Worm (Caenorhabditis elegans) whole organism, L3 larva: ENCODE results near the gene C02F5.2.

Experiments
- ZK546.5 ChIP-seq: sonication (generic microtip); optimal IDR thresholded peaks from 2 replicates; lab custom pipeline; 2017; ENCODE audit warnings: missing biosample characterization, missing genetic modification characterization
- lin-39 ChIP-seq: fragments of 150-350 bp; optimal IDR thresholded peaks from 2 replicates; lab custom pipeline; 2018; ENCODE audit warnings: missing biosample characterization, missing genetic modification reagents, missing genetic modification characterization
- unc-39 ChIP-seq: sonication (generic microtip); optimal IDR thresholded peaks from 4 replicates; lab custom pipeline; 2017; ENCODE audit warnings: missing biosample characterization, missing genetic modification characterization
- zag-1 ChIP-seq: fragments of 150-350 bp; optimal IDR thresholded peaks from 2 replicates; lab custom pipeline; 2014; ENCODE audit warnings: missing biosample characterization, missing genetic modification characterization

ce11 chrIII:8217919-8218318, 31.5 kb upstream of the C02F5.2 start, which contains the start of gene C30A5.16:
- no peak for TF ChIP-seq zag-1
- TF ChIP-seq lin-39: no peak
- TF ChIP-seq unc-39 (tag; lab: Kevin White, UChicago): no peak
- TF ChIP-seq ZK546.5 (tag; lab: Kevin White, UChicago): no peak
